Fruit fly (Drosophila melanogaster): ENCODE results near the gene pon.

Gene pon

dm6 chrX:4666650-4667360 lies 30.7 kb downstream of the pon start, which contains the start of gene CG3009 (continued):
- TF ChIP-seq btn (GFP tag; optimal IDR thresholded peaks at IDR 0.05) (peak; percentile 95), CG10462 (GFP tag; optimal IDR thresholded peaks at IDR 0.05) (peak; percentile 94), CG15269 (tag; optimal IDR thresholded peaks at IDR 0.05) (peak; percentile 98), Abd-B (GFP tag; optimal IDR thresholded peaks at IDR 0.05) (peak; percentile 95), Sox100B (GFP tag; optimal IDR thresholded peaks at IDR 0.05) (peak; percentile 95), tin (GFP tag; optimal IDR thresholded peaks at IDR 0.05) (peak; percentile 98), lab (GFP tag; optimal IDR thresholded peaks at IDR 0.05) (peak; percentile 99), CG4820 (GFP tag; optimal IDR thresholded peaks at IDR 0.05) (peak; percentile 94), CHES-1-like (GFP tag; optimal IDR thresholded peaks at IDR 0.05) (peak; percentile 99), Scr (GFP tag; IDR thresholded peaks at IDR 0.05; ENCODE audit: partially characterized antibody) (no peak), ac (GFP tag; optimal IDR thresholded peaks at IDR 0.05) (peak; percentile 75), Mes4 (GFP tag; optimal IDR thresholded peaks at IDR 0.05) (peak; percentile 97), CG14441 (GFP tag; IDR thresholded peaks at IDR 0.05) (peak; percentile 98), CG9797 (GFP tag; optimal IDR thresholded peaks at IDR 0.05) (peak; percentile 50), MESR4 (GFP tag; optimal IDR thresholded peaks at IDR 0.05) (peak; percentile 69), Lpt (GFP tag; optimal IDR thresholded peaks at IDR 0.05) (no peak), trh (GFP tag; optimal IDR thresholded peaks at IDR 0.05) (peak; percentile 88), rib (GFP tag; IDR thresholded peaks at IDR 0.05) (peak; percentile 97), CG11398 (GFP tag; optimal IDR thresholded peaks at IDR 0.05) (peak; percentile 97), CG8388 (GFP tag; optimal IDR thresholded peaks at IDR 0.05) (peak; percentile 94), CG17802 (tag; optimal IDR thresholded peaks at IDR 0.05) (peak; percentile 84), seq (GFP tag; IDR thresholded peaks at IDR 0.05) (peak; percentile 98), CG12236 (GFP tag; optimal IDR thresholded peaks at IDR 0.05) (peak; percentile 95), D (optimal IDR thresholded peaks at IDR 0.05) (no peak), D (GFP tag; optimal IDR thresholded peaks at IDR 0.05) (peak; percentile 91), CG12104 (GFP tag; optimal IDR thresholded peaks at IDR 0.05) (peak; percentile 93), Mrtf (GFP tag; IDR thresholded peaks at IDR 0.05) (peak; percentile 98), CG10431 (GFP tag; optimal IDR thresholded peaks at IDR 0.05) (peak; percentile 85), run (tag; optimal IDR thresholded peaks at IDR 0.05) (peak; percentile 93), schlank (tag; optimal IDR thresholded peaks at IDR 0.05) (peak; percentile 97), CG13296 (GFP tag; optimal IDR thresholded peaks at IDR 0.05) (peak; percentile 98), luna (GFP tag; optimal IDR thresholded peaks at IDR 0.05) (peak; percentile 95), crc (GFP tag; optimal IDR thresholded peaks at IDR 0.05) (peak; percentile 96), CTCF (GFP tag; optimal IDR thresholded peaks at IDR 0.05) (peak; percentile 78), CG11696 (GFP tag; IDR thresholded peaks at IDR 0.05) (peak; percentile 90), Xbp1 (GFP tag; optimal IDR thresholded peaks at IDR 0.05) (peak; percentile 98), CG3847 (GFP tag; IDR thresholded peaks at IDR 0.05) (peak; percentile 98), NK7.1 (GFP tag; optimal IDR thresholded peaks at IDR 0.05) (peak; percentile 96), Fer3 (tag; optimal IDR thresholded peaks at IDR 0.05) (peak; percentile 96), Dll (GFP tag; IDR thresholded peaks at IDR 0.05; ENCODE audit: partially characterized antibody) (no peak), NfI (GFP tag; optimal IDR thresholded peaks at IDR 0.05) (peak; percentile 98), CG17829 (tag; optimal IDR thresholded peaks at IDR 0.05) (peak; percentile 96), Hmr (GFP tag; optimal IDR thresholded peaks at IDR 0.05) (peak; percentile 99), C15 (GFP tag; IDR thresholded peaks at IDR 0.05) (peak; percentile 94), Jarid2 (GFP tag; optimal IDR thresholded peaks at IDR 0.05) (peak; percentile 88), al (GFP tag; IDR thresholded peaks at IDR 0.05) (peak; percentile 97), CG4360 (GFP tag; IDR thresholded peaks at IDR 0.05) (peak; percentile 72), CG34422 (GFP tag; IDR thresholded peaks at IDR 0.05) (peak; percentile 98), Optix (GFP tag; IDR thresholded peaks at IDR 0.05) (peak; percentile 98), fd96Cb (tag; optimal IDR thresholded peaks at IDR 0.05) (peak; percentile 95), oc (tag; optimal IDR thresholded peaks at IDR 0.05) (peak; percentile 95)

All from whole organism, embryonic.